Fruit fly (Drosophila melanogaster): ENCODE results near the gene rha.

Gene rha

DNA sequence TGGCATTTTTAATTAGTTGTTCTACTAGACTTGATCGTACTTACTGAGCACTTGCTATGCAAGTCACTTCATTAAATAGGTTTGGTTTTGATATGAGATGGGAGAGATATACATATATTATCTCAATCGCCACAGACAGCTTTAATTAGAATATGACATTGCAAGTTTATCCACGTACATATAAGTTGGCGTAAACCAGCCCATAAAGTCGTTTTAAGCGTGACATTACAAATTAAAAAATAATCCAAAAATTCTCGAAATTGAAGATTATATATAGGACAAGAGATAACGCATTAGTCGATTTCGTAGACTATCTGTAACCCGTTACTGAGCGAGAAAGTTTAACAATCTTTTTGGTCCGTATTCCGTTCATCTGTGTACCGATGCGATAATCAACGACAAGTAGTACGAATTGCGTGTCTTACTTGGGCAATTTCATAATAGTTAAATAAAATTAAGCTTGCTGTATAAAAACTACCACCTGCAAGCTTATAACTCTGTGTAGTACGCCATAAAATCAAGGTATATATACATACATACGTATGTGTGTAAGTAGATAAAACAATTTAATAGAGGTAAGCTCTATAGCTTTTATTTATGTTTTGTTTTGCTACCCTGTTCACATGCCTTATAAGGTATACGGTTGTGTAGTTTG, 19.9 kb upstream of the rha start, which contains the start of gene CG10560:
Gene CG10560 (minus strand): TSS at position 51 of the 655 bp plus-strand sequence.
- TF ChIP-seq sug (tag; optimal IDR thresholded peaks at IDR 0.05) = peak; percentile 69
- TF ChIP-seq CG2678 (tag; optimal IDR thresholded peaks at IDR 0.05) = peak; percentile 43
- TF ChIP-seq Eip74EF (GFP tag; optimal IDR thresholded peaks at IDR 0.05) = peak in 1 of 2 experiments; percentile 7
- peak in 1 of 2 experiments; percentile 54 for TF ChIP-seq Pdp1 (GFP tag; optimal IDR thresholded peaks at IDR 0.05)
- peak; percentile 20 for TF ChIP-seq CG12071 (GFP tag; optimal IDR thresholded peaks at IDR 0.05)
- TF ChIP-seq CG13296 (GFP tag; optimal IDR thresholded peaks at IDR 0.05) = peak; percentile 46
- no peak for TF ChIP-seq CG17186 (GFP tag; optimal IDR thresholded peaks at IDR 0.05)
- TF ChIP-seq CG13894 (tag; optimal IDR thresholded peaks at IDR 0.05) = peak; percentile 67
- peak; percentile 86 for TF ChIP-seq D19B (GFP tag; optimal IDR thresholded peaks at IDR 0.05)
- no peak for TF ChIP-seq CG18011 (GFP tag; optimal IDR thresholded peaks at IDR 0.05)
- TF ChIP-seq CG34376 (GFP tag; optimal IDR thresholded peaks at IDR 0.05) = peak; percentile 3
- no peak for TF ChIP-seq CG6791 (GFP tag; IDR thresholded peaks at IDR 0.05; ENCODE audit: partially characterized antibody)
- TF ChIP-seq org-1 (GFP tag; optimal IDR thresholded peaks at IDR 0.05) = no peak
- peak; percentile 1 for TF ChIP-seq CG3281 (GFP tag; optimal IDR thresholded peaks at IDR 0.05)
- peak; percentile 30 for TF ChIP-seq mirr (GFP tag; optimal IDR thresholded peaks at IDR 0.05)

DNA sequence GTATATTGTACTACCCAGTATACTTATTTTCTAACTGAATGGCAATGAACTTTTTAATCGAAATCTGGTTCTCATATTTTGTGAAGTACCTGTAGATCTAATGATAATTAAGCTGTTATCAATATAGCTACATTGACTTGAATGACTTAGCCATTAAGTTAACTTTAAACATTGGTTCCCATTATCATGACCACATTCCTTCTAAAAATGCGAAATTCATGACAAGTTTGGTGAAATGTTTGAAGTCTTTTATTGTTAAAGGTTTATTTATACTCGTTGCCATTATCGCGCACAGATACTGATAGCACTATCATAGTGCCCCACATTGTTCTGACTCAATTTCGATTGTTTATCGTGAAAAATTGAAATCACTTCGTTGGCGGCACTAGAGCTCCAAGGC, 19.2 kb upstream of the rha start:
- TF ChIP-seq grn (GFP tag; optimal IDR thresholded peaks at IDR 0.05) = peak; percentile 69
- TF ChIP-seq pzg (GFP tag; optimal IDR thresholded peaks at IDR 0.05) = no peak
- TF ChIP-seq sens-2 (GFP tag; IDR thresholded peaks at IDR 0.05) = no peak
- 0 out of 2 replicates have a peak, but pooled peaks have one; percentile 40 for TF ChIP-seq GATAe (GFP tag; conservative IDR thresholded peaks at IDR 0.05)
- peak; percentile 86 for TF ChIP-seq sug (tag; optimal IDR thresholded peaks at IDR 0.05)
- TF ChIP-seq mirr (GFP tag; optimal IDR thresholded peaks at IDR 0.05) = peak; percentile 36
- TF ChIP-seq exex (tag; optimal IDR thresholded peaks at IDR 0.05) = peak; percentile 84
- TF ChIP-seq HLH54F (GFP tag; optimal IDR thresholded peaks at IDR 0.05) = no peak
- TF ChIP-seq CG8388 (GFP tag; optimal IDR thresholded peaks at IDR 0.05) = no peak
- TF ChIP-seq Med (GFP tag) = peak; percentile 33
- 0 out of 2 replicates have a peak, but pooled peaks have one; percentile 26 for TF ChIP-seq Lim3 (GFP tag; IDR thresholded peaks at IDR 0.05)
- peak in 1 of 2 experiments; percentile 1 for TF ChIP-seq Trl (optimal IDR thresholded peaks at IDR 0.05)
- no peak for TF ChIP-seq Trl (GFP tag; optimal IDR thresholded peaks at IDR 0.05)
- TF ChIP-seq sd (tag; optimal IDR thresholded peaks at IDR 0.05) = peak; percentile 91
- peak; percentile 14 for TF ChIP-seq lab (GFP tag; optimal IDR thresholded peaks at IDR 0.05)

DNA sequence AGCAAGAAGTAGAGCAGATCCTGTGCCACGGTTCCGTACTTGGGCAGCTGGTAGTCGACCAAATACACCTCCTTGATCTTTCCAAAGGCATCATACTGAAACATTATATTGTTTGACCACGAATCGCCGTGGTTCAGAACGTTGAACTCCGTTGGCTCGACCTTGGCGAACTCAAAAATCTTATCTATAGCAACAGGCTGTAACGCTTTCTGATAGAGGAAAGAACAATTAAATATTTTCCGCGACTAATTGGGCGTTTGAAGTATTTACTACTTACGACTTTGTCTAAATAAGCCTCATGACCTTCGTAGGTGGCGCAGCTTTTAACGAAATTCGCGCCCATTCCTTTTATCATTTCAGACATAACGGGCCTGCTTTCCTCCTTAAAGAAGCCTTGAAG, 18.4 kb upstream of the rha start:
- TF ChIP-seq CG9437 (GFP tag; optimal IDR thresholded peaks at IDR 0.05) = no peak
- TF ChIP-seq Myb (GFP tag; optimal IDR thresholded peaks at IDR 0.05) = no peak
- no peak for TF ChIP-seq CG10209 (GFP tag; optimal IDR thresholded peaks at IDR 0.05)
- no peak for TF ChIP-seq CG12299 (tag; optimal IDR thresholded peaks at IDR 0.05)
- TF ChIP-seq lab (GFP tag; optimal IDR thresholded peaks at IDR 0.05) = no peak
- TF ChIP-seq exex (tag; optimal IDR thresholded peaks at IDR 0.05) = peak; percentile 65

DNA sequence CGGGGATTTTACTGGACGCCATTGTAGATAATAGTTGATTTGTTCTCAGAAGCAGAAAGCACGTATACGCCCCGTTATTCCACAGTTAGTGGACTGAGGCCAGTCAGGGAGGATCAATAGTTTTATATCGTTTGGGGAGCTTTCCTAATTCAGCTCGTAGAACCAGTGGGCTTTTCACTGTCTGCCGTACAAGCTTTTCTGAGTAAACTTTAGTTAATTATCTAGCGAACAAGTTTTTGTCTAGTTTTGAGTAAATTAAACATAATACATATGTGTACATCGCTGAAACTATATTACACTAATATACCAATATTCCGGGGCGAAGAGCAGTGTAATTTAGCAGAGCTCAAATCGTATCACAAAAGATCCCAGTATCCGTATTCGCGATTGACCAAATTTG, 17.4 kb upstream of the rha start, which contains the start of gene CG10562:
Gene CG10562 (minus strand): TSS at position 101 of the 400 bp plus-strand sequence.
- TF ChIP-seq mam (GFP tag; optimal IDR thresholded peaks at IDR 0.05) (no peak), exex (tag; optimal IDR thresholded peaks at IDR 0.05) (peak; percentile 20), run (tag; optimal IDR thresholded peaks at IDR 0.05) (no peak), Gug (GFP tag; IDR thresholded peaks at IDR 0.05) (no peak)
